Worm (Caenorhabditis elegans): Measurements from ENCODE around the gene K07D4.2.

Gene K07D4.2

DNA sequence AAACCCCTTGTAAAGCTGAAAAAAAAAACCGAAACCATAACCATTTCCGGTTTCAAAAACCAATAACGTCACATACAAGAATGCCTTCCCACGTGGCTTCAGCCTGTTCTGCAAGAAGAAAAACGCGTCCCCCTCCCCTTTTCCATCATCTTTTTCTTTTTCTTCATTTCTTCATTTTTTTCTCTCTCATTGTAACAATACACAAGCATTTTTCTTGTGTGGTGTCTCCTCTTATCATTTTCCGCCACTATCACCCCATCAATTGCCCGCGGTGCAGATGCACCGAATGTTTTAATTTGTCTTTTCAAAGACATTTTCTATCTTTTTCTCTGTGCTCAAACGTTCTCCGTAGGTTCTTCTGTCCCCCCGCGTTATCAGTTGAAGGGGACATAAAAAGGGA, 43.9 kb upstream of the K07D4.2 start (continued):
- no peak for TF ChIP-seq D2030.7 (GFP tag; IDR thresholded peaks at IDR 0.05)
- no peak for TF ChIP-seq nfya-1 (tag; optimal IDR thresholded peaks at IDR 0.05; ENCODE audit: borderline replicate concordance, insufficient read depth)
- TF ChIP-seq B0035.1 (tag; optimal IDR thresholded peaks at IDR 0.05): no peak
- TF ChIP-seq sptf-2 (GFP tag; optimal IDR thresholded peaks at IDR 0.05): no peak
- TF ChIP-seq sdz-38 (tag; optimal IDR thresholded peaks at IDR 0.05): no peak
- no peak for TF ChIP-seq zfh-2 (GFP tag; conservative IDR thresholded peaks at IDR 0.05)
- no peak for TF ChIP-seq ccch-3 (GFP tag; optimal IDR thresholded peaks at IDR 0.05)
- TF ChIP-seq ztf-22 (GFP tag; optimal IDR thresholded peaks at IDR 0.05): peak; percentile 71
- no peak for TF ChIP-seq Y79H2A.3 (GFP tag; conservative IDR thresholded peaks at IDR 0.05)
- no peak for TF ChIP-seq lsy-27 (tag; optimal IDR thresholded peaks at IDR 0.05; ENCODE audit: borderline replicate concordance, insufficient read depth)
- TF ChIP-seq ets-4 (GFP tag; optimal IDR thresholded peaks at IDR 0.05): peak; percentile 12
- no peak for TF ChIP-seq ekl-4 (GFP tag; IDR thresholded peaks at IDR 0.05)
- TF ChIP-seq rpc-1 (optimal IDR thresholded peaks at IDR 0.05): no peak
- no peak for TF ChIP-seq rpc-1 (tag; optimal IDR thresholded peaks at IDR 0.05)
- peak; percentile 18; the same call in 1 of the 2 replicates for TF ChIP-seq mcd-1 (GFP tag; IDR thresholded peaks at IDR 0.05)
- peak; percentile 76 for TF ChIP-seq C06A6.2 (GFP tag; conservative IDR thresholded peaks at IDR 0.05)
- no peak for TF ChIP-seq hlh-26 (GFP tag; conservative IDR thresholded peaks at IDR 0.05)
- TF ChIP-seq F57A8.1 (GFP tag; optimal IDR thresholded peaks at IDR 0.05): no peak
- TF ChIP-seq ztf-25 (GFP tag; IDR thresholded peaks at IDR 0.05): no peak
- TF ChIP-seq F52B5.7 (tag; optimal IDR thresholded peaks at IDR 0.05): no peak
- TF ChIP-seq ceh-40 (GFP tag; IDR thresholded peaks at IDR 0.05): no peak
- no peak for TF ChIP-seq Y95B8A.8 (GFP tag; IDR thresholded peaks at IDR 0.05)
- TF ChIP-seq T07F8.4 (tag; optimal IDR thresholded peaks at IDR 0.05): no peak
- no peak for TF ChIP-seq zim-3 (tag; optimal IDR thresholded peaks at IDR 0.05)
- TF ChIP-seq ceh-58 (GFP tag; IDR thresholded peaks at IDR 0.05): no peak
- TF ChIP-seq gei-17 (GFP tag; optimal IDR thresholded peaks at IDR 0.05): no peak
- no peak for TF ChIP-seq dpl-1 (GFP tag; optimal IDR thresholded peaks at IDR 0.05)
- no peak for TF ChIP-seq snpc-1.1 (tag; optimal IDR thresholded peaks at IDR 0.05; ENCODE audit: insufficient read depth)
- no peak for TF ChIP-seq Y67H2A.10 (GFP tag; conservative IDR thresholded peaks at IDR 0.05)
- no peak for TF ChIP-seq egl-44 (GFP tag; IDR thresholded peaks at IDR 0.05)
- no peak for TF ChIP-seq bed-2 (GFP tag; IDR thresholded peaks at IDR 0.05)
- no peak for TF ChIP-seq athp-1 (tag; optimal IDR thresholded peaks at IDR 0.05)
- 0 out of 2 replicates have a peak, but pooled peaks have one; percentile 20 for TF ChIP-seq cebp-1 (GFP tag; IDR thresholded peaks at IDR 0.05)
- peak; percentile 73 for TF ChIP-seq cebp-1 (tag; optimal IDR thresholded peaks at IDR 0.05)
- TF ChIP-seq him-1 (tag; optimal IDR thresholded peaks at IDR 0.05): no peak
- TF ChIP-seq F39B2.1 (GFP tag; IDR thresholded peaks at IDR 0.05): no peak
- peak; percentile 8 for TF ChIP-seq lin-54 (GFP tag; optimal IDR thresholded peaks at IDR 0.05)
- TF ChIP-seq dpff-1 (tag; optimal IDR thresholded peaks at IDR 0.05): no peak
- TF ChIP-seq lin-26 (GFP tag; IDR thresholded peaks at IDR 0.05): no peak
- TF ChIP-seq lag-1 (GFP tag; IDR thresholded peaks at IDR 0.05): no peak
- no peak for TF ChIP-seq F37B4.10 (GFP tag; IDR thresholded peaks at IDR 0.05)
- TF ChIP-seq snpc-4 (GFP tag; optimal IDR thresholded peaks at IDR 0.05): no peak
- peak in 2 of 4 experiments; percentile 6 to 25 for TF ChIP-seq snpc-4 (tag; optimal IDR thresholded peaks at IDR 0.05)
- peak; percentile 74 for TF ChIP-seq atf-7 (tag; optimal IDR thresholded peaks at IDR 0.05)
- no peak for TF ChIP-seq K12H6.12 (tag; optimal IDR thresholded peaks at IDR 0.05)
- peak; percentile 65 for TF ChIP-seq dox-1 (GFP tag; IDR thresholded peaks at IDR 0.05)
- TF ChIP-seq madf-8 (GFP tag; conservative IDR thresholded peaks at IDR 0.05): no peak
- no peak for TF ChIP-seq C17E4.6 (GFP tag; IDR thresholded peaks at IDR 0.05)
- peak; percentile 61 for TF ChIP-seq tbp1 (GFP tag; optimal IDR thresholded peaks at IDR 0.05)
- TF ChIP-seq nhr-179 (tag; optimal IDR thresholded peaks at IDR 0.05): no peak
